Worm (Caenorhabditis elegans) whole organism, L1 larva: ENCODE results near the gene ceh-92.

ENCODE experiments used
- C04F5.9 ChIP-seq: sonication (generic microtip); optimal IDR thresholded peaks from 2 replicates; lab custom pipeline; 2016; ENCODE audit warnings: missing genetic modification characterization, missing compliant biosample characterization
- ama-1 ChIP-seq: fragments of 150-350 bp; optimal IDR thresholded peaks from 2 replicates; lab custom pipeline; 2014
- blmp-1 ChIP-seq: fragments of 150-350 bp; optimal IDR thresholded peaks from 2 replicates; lab custom pipeline; 2014; ENCODE audit warnings: missing biosample characterization, missing genetic modification characterization
- efl-1 ChIP-seq, 4 experiments: fragments of 150-350 bp; optimal IDR thresholded peaks in 3 of 4; peaks in 1 of 4; 1 replicate in 1 of 4; 2 replicates in 3 of 4; lab custom pipeline; 2014; ENCODE audit warnings: missing biosample characterization in 2 of 4, missing genetic modification characterization in 2 of 4, missing genetic modification reagents in 2 of 4
- fkh-10 ChIP-seq: sonication (generic microtip); optimal IDR thresholded peaks from 2 replicates; lab custom pipeline; 2017; ENCODE audit warnings: missing biosample characterization, missing genetic modification reagents, missing genetic modification characterization
- isw-1 ChIP-seq: fragments of 200-800 bp; sonication (Bioruptor generic); IDR thresholded peaks from 2 replicates; pipeline ENCODE4 v1.3.6; 2022; ENCODE audit warnings: missing genetic modification characterization, missing compliant biosample characterization
- lin-15B ChIP-seq: fragments of 150-350 bp; sonication (generic microtip); optimal IDR thresholded peaks from 3 replicates; lab custom pipeline; 2014; ENCODE audit warnings: missing biosample characterization, missing genetic modification characterization
- mdl-1 ChIP-seq, 2 experiments: fragments of 150-350 bp; optimal IDR thresholded peaks; 2 replicates each; lab custom pipeline; 2014 to 2017; ENCODE audit warnings: missing biosample characterization in 2 of 2, missing genetic modification characterization in 2 of 2, inconsistent platforms in 1 of 2
- nhr-28 ChIP-seq: fragments of 150-350 bp; optimal IDR thresholded peaks from 2 replicates; lab custom pipeline; 2014; ENCODE audit warnings: missing biosample characterization, missing genetic modification characterization
- nhr-77 ChIP-seq: fragments of 150-350 bp; optimal IDR thresholded peaks from 2 replicates; lab custom pipeline; 2014; ENCODE audit warnings: missing biosample characterization, missing genetic modification characterization
- tlp-1 ChIP-seq: fragments of 150-350 bp; optimal IDR thresholded peaks from 2 replicates; lab custom pipeline; 2014; ENCODE audit warnings: missing biosample characterization, missing genetic modification characterization
- unc-62 ChIP-seq: fragments of 150-350 bp; optimal IDR thresholded peaks from 2 replicates; lab custom pipeline; 2014; ENCODE audit warnings: missing biosample characterization, missing genetic modification reagents, missing genetic modification characterization
- ztf-11 ChIP-seq, 2 experiments: sonication (generic microtip); optimal IDR thresholded peaks; 2 replicates each; lab custom pipeline; 2016 to 2017; ENCODE audit warnings: missing genetic modification characterization in 2 of 2, missing biosample characterization in 1 of 2, missing compliant biosample characterization in 1 of 2

ce11 chrIII:11627631-11628030 is 46.2 kb downstream of the ceh-92 start:
- TF ChIP-seq isw-1 (GFP tag; lab: Robert Waterston, UW) (no peak), fkh-10 (GFP tag; lab: Kevin White, UChicago) (no peak), tlp-1 (tag; lab: Kevin White, UChicago) (no peak), mdl-1 (tag; optimal IDR thresholded peaks at IDR 0.05; lab: Kevin White, UChicago) (no peak), blmp-1 (no peak), nhr-28 (tag; lab: Kevin White, UChicago) (no peak), efl-1 (optimal IDR thresholded peaks at IDR 0.05; lab: Kevin White, UChicago) (no peak), efl-1 (GFP tag; optimal IDR thresholded peaks at IDR 0.05 in 1 of 2; lab: Kevin White, UChicago) (no peak), ztf-11 (tag; optimal IDR thresholded peaks at IDR 0.05; lab: Kevin White, UChicago) (no peak), lin-15B (no peak), ama-1 (lab: Kevin White, UChicago) (no peak), C04F5.9 (tag; lab: Kevin White, UChicago) (no peak), unc-62 (GFP tag; lab: Kevin White, UChicago) (no peak), nhr-77 (no peak)
